Fruit fly (Drosophila melanogaster): ENCODE measurements around the gene sev.
"Not testable (repeated sequence)": the region's sequence is repeated elsewhere in the genome, so short reads cannot be mapped to it uniquely, and the experiment has no call there.

Gene sev

DNA sequence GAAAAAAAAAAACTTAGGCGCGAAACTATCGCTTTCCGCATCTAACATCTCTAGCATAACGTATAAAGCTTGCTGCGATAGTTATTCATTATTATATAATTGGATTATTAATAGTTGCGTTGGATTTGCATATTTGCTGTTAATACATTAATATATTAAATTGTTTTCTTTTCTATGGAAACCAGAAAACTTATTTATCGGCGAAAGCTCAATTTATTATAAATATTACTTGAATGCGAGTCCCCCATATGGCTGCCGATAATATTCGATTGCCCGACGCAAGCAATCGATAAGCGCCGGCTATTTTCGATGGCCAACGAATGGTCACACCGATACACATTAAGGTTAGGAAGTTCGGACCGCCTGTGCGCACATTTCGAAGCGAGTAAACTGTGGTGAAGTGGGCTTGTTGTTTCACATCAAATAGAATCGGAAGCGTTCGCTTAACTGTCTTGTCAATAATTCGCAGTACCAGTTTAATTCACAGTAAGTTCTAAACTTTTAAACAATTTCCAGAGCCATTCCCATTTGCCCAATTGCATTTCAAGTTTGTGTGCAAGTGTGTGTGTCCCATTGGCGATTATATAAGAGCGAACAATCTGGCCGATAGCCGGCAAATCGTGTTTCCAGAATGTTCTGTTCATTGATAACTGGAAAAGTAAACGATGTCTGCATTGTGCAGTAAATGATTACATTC lies 22.2 kb upstream of the sev start, which contains the start of gene Hsp60A (continued):
- TF ChIP-seq CG10669 (GFP tag; optimal IDR thresholded peaks at IDR 0.05) (peak; percentile 16), lz (GFP tag; optimal IDR thresholded peaks at IDR 0.05) (peak; percentile 45), CG7368 (GFP tag; optimal IDR thresholded peaks at IDR 0.05) (no peak), CG10631 (GFP tag; optimal IDR thresholded peaks at IDR 0.05) (peak; percentile 42), Ets21C (GFP tag; optimal IDR thresholded peaks at IDR 0.05) (peak; percentile 45), Sox102F (GFP tag; optimal IDR thresholded peaks at IDR 0.05) (no peak), Lpt (GFP tag; optimal IDR thresholded peaks at IDR 0.05) (no peak), CG8119 (GFP tag; IDR thresholded peaks at IDR 0.05) (no peak), CG1621 (tag; optimal IDR thresholded peaks at IDR 0.05) (no peak), CG8632 (GFP tag; optimal IDR thresholded peaks at IDR 0.05) (peak; percentile 2), CG11902 (GFP tag; optimal IDR thresholded peaks at IDR 0.05) (no peak), Eip78C (GFP tag) (peak; percentile 78), dsx (GFP tag; optimal IDR thresholded peaks at IDR 0.05; ENCODE audit: poor library complexity, severe bottlenecking) (no peak), CG8319 (GFP tag; optimal IDR thresholded peaks at IDR 0.05) (no peak), Gug (GFP tag; IDR thresholded peaks at IDR 0.05) (0 out of 2 replicates have a peak, but pooled peaks have one; percentile 15), CG16779 (tag; optimal IDR thresholded peaks at IDR 0.05) (no peak), ss (GFP tag; optimal IDR thresholded peaks at IDR 0.05) (no peak), Met (GFP tag; optimal IDR thresholded peaks at IDR 0.05) (peak; percentile 54), Hr39 (GFP tag; optimal IDR thresholded peaks at IDR 0.05) (peak; percentile 35), cyc (GFP tag; optimal IDR thresholded peaks at IDR 0.05) (peak; percentile 15), CG32006 (GFP tag; optimal IDR thresholded peaks at IDR 0.05) (peak; percentile 30), spab (GFP tag; optimal IDR thresholded peaks at IDR 0.05) (no peak), CG3919 (GFP tag; optimal IDR thresholded peaks at IDR 0.05) (peak; percentile 46), dac (GFP tag; optimal IDR thresholded peaks at IDR 0.05) (no peak), svp (GFP tag) (peak; percentile 84), Blimp-1 (GFP tag; optimal IDR thresholded peaks at IDR 0.05) (no peak), salr (GFP tag; optimal IDR thresholded peaks at IDR 0.05) (peak in 1 of 2 experiments; percentile 31)

dm6 chrX:11095973-11096372 lies 9.9 kb upstream of the sev start, which contains the start of gene CG42249:
Gene CG42249 (plus strand): TSS chrX:11096273.
- not testable (repeated sequence) for TF ChIP-seq Sox102F, CG10669, OdsH (GFP tag; optimal IDR thresholded peaks at IDR 0.05)

DNA sequence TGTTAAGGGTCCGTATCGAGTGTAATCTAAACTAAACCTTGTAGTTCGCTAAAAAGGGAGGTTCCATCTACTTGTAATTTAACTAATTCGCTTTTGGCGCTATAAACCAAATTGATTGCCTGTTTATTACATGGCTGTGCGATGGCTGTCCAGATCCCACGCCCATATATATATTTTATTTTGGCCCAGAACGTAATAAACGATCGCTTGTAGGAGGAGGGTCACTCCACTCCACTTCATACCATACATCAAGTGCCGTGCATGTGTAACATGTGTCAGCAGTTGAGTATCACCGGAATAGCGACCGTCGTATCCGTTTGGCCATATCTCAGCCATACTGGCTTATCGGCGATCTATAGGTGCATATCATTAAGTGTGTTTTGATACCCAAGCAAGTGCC lies 9.2 kb upstream of the sev start:
- TF ChIP-seq CG8319 (GFP tag; optimal IDR thresholded peaks at IDR 0.05) (no peak), lz (GFP tag; optimal IDR thresholded peaks at IDR 0.05) (no peak), CG11902 (GFP tag; optimal IDR thresholded peaks at IDR 0.05) (no peak), fd85E (GFP tag; optimal IDR thresholded peaks at IDR 0.05) (no peak), Ets96B (tag; optimal IDR thresholded peaks at IDR 0.05) (no peak), CG8119 (GFP tag; IDR thresholded peaks at IDR 0.05) (no peak), vri (GFP tag; optimal IDR thresholded peaks at IDR 0.05) (peak; percentile 8), CG31627 (GFP tag; optimal IDR thresholded peaks at IDR 0.05) (no peak), CG8632 (GFP tag; optimal IDR thresholded peaks at IDR 0.05) (no peak)

dm6 chrX:11092201-11092600 lies 6.1 kb upstream of the sev start, which contains the start of gene CG2061:
Gene CG2061 (plus strand): TSS chrX:11092492.
- no peak for TF ChIP-seq Ets21C (GFP tag; optimal IDR thresholded peaks at IDR 0.05)
- no peak for TF ChIP-seq net (GFP tag; optimal IDR thresholded peaks at IDR 0.05)
- TF ChIP-seq Smox (GFP tag; optimal IDR thresholded peaks at IDR 0.05): no peak
- TF ChIP-seq svp (GFP tag): no peak
- TF ChIP-seq Hr38 (GFP tag; optimal IDR thresholded peaks at IDR 0.05): no peak
- TF ChIP-seq CG11902 (GFP tag; optimal IDR thresholded peaks at IDR 0.05): no peak
- no peak for TF ChIP-seq fkh (GFP tag; optimal IDR thresholded peaks at IDR 0.05)
- TF ChIP-seq fd59A (GFP tag; optimal IDR thresholded peaks at IDR 0.05): no peak
- TF ChIP-seq CG6792 (GFP tag; optimal IDR thresholded peaks at IDR 0.05): no peak
- TF ChIP-seq CG6808 (GFP tag; optimal IDR thresholded peaks at IDR 0.05): no peak
- no peak for TF ChIP-seq eg (GFP tag; IDR thresholded peaks at IDR 0.05)

Data from whole organism, prepupa.